Worm (Caenorhabditis elegans) whole organism, L1 larva: Measurements from ENCODE around the gene oac-15.

Experiments
- C04F5.9 ChIP-seq: sonication (generic microtip); optimal IDR thresholded peaks from 2 replicates; lab custom pipeline; 2016; ENCODE audit warnings: missing genetic modification characterization, missing compliant biosample characterization
- C16A3.4 ChIP-seq: fragments of 150-350 bp; optimal IDR thresholded peaks from 2 replicates; lab custom pipeline; 2014; ENCODE audit warnings: missing biosample characterization, missing genetic modification characterization
- C34B4.2 ChIP-seq: sonication (generic microtip); optimal IDR thresholded peaks from 2 replicates; lab custom pipeline; 2017; ENCODE audit warnings: mild to moderate bottlenecking, missing genetic modification characterization, missing compliant biosample characterization
- F16B12.6 ChIP-seq: fragments of 150-350 bp; optimal IDR thresholded peaks from 2 replicates; lab custom pipeline; 2014; ENCODE audit warnings: missing biosample characterization, missing genetic modification characterization
- aha-1 ChIP-seq: fragments of 150-350 bp; optimal IDR thresholded peaks from 2 replicates; lab custom pipeline; 2014; ENCODE audit warnings: missing biosample characterization, missing genetic modification characterization
- ama-1 ChIP-seq: fragments of 150-350 bp; optimal IDR thresholded peaks from 2 replicates; lab custom pipeline; 2014
- ceh-8 ChIP-seq: fragments of 200-800 bp; sonication (Bioruptor generic); optimal IDR thresholded peaks from 2 replicates; lab custom pipeline; 2018; ENCODE audit warnings: mild to moderate bottlenecking, missing genetic modification characterization, moderate library complexity, missing compliant biosample characterization
- ceh-82 ChIP-seq, 3 experiments: fragments of 150-350 bp in 1 of 3; sonication (generic microtip) in 2 of 3; optimal IDR thresholded peaks; 2 replicates each; lab custom pipeline; 2014 to 2017; ENCODE audit warnings: missing biosample characterization in 3 of 3, missing genetic modification characterization in 3 of 3
- ces-1 ChIP-seq: fragments of 150-350 bp; optimal IDR thresholded peaks from 2 replicates; lab custom pipeline; 2014; ENCODE audit warnings: missing biosample characterization, missing genetic modification reagents, missing genetic modification characterization
- dpl-1 ChIP-seq, 3 experiments: fragments of 150-350 bp in 2 of 3; sonication (generic microtip) in 1 of 3; optimal IDR thresholded peaks; 2 replicates each; lab custom pipeline; 2014 to 2017; ENCODE audit warnings: missing biosample characterization in 3 of 3, missing genetic modification characterization in 3 of 3, missing genetic modification reagents in 3 of 3
- dsc-1 ChIP-seq: sonication (generic microtip); optimal IDR thresholded peaks from 2 replicates; lab custom pipeline; 2016; ENCODE audit warnings: mild to moderate bottlenecking, missing genetic modification characterization, missing compliant biosample characterization
- elt-2 ChIP-seq: sonication (generic microtip); optimal IDR thresholded peaks from 2 replicates; lab custom pipeline; 2016; ENCODE audit warnings: missing genetic modification characterization, mild to moderate bottlenecking, inconsistent platforms, missing compliant biosample characterization, missing genetic modification reagents
- fkh-4 ChIP-seq: sonication (generic microtip); optimal IDR thresholded peaks from 2 replicates; lab custom pipeline; 2016; ENCODE audit warnings: missing compliant biosample characterization, missing genetic modification characterization, borderline replicate concordance
- lin-14 ChIP-seq: fragments of 200-800 bp; sonication (Bioruptor generic); optimal IDR thresholded peaks from 2 replicates; lab custom pipeline; 2018; ENCODE audit warnings: mild to moderate bottlenecking, missing genetic modification characterization, moderate library complexity, missing compliant biosample characterization
- lir-3 ChIP-seq: sonication (generic microtip); optimal IDR thresholded peaks from 2 replicates; lab custom pipeline; 2016; ENCODE audit warnings: mild to moderate bottlenecking, missing genetic modification characterization, moderate library complexity, missing compliant biosample characterization; ENCODE audit not compliant: poor library complexity
- lsy-2 ChIP-seq, 2 experiments: fragments of 150-350 bp; optimal IDR thresholded peaks; 2 replicates each; lab custom pipeline; 2014; ENCODE audit warnings: missing biosample characterization in 2 of 2, missing genetic modification characterization in 2 of 2
- mdl-1 ChIP-seq, 2 experiments: fragments of 150-350 bp; optimal IDR thresholded peaks; 2 replicates each; lab custom pipeline; 2014 to 2017; ENCODE audit warnings: missing biosample characterization in 2 of 2, missing genetic modification characterization in 2 of 2, inconsistent platforms in 1 of 2
- mep-1 ChIP-seq: fragments of 150-350 bp; optimal IDR thresholded peaks from 2 replicates; lab custom pipeline; 2014; ENCODE audit warnings: missing biosample characterization, missing genetic modification characterization
- nhr-19 ChIP-seq: fragments of 200-800 bp; sonication (Bioruptor generic); conservative IDR thresholded peaks from 2 replicates; pipeline ENCODE4 v1.3.6; 2022; ENCODE audit warnings: missing genetic modification characterization, missing compliant biosample characterization
- nhr-237 ChIP-seq: fragments of 150-350 bp; optimal IDR thresholded peaks from 2 replicates; lab custom pipeline; 2014; ENCODE audit warnings: missing biosample characterization, missing genetic modification characterization
- nhr-28 ChIP-seq: fragments of 150-350 bp; optimal IDR thresholded peaks from 2 replicates; lab custom pipeline; 2014; ENCODE audit warnings: missing biosample characterization, missing genetic modification characterization
- nhr-47 ChIP-seq: sonication (generic microtip); optimal IDR thresholded peaks from 2 replicates; lab custom pipeline; 2016; ENCODE audit warnings: mild to moderate bottlenecking, missing genetic modification characterization, moderate library complexity, missing compliant biosample characterization
- nhr-76 ChIP-seq: sonication (generic microtip); optimal IDR thresholded peaks from 2 replicates; lab custom pipeline; 2017; ENCODE audit warnings: missing biosample characterization, missing genetic modification characterization
- nhr-90 ChIP-seq: sonication (generic microtip); optimal IDR thresholded peaks from 2 replicates; lab custom pipeline; 2016; ENCODE audit warnings: mild to moderate bottlenecking, missing genetic modification characterization, missing compliant biosample characterization; ENCODE audit not compliant: poor library complexity
- pag-3 ChIP-seq: sonication (generic microtip); optimal IDR thresholded peaks from 2 replicates; lab custom pipeline; 2017; ENCODE audit warnings: missing genetic modification characterization, mild to moderate bottlenecking, missing compliant biosample characterization, antibody characterized with exemption, borderline replicate concordance; ENCODE audit not compliant: insufficient read depth
- pax-3 ChIP-seq: fragments of 200-800 bp; sonication (Bioruptor generic); optimal IDR thresholded peaks from 2 replicates; lab custom pipeline; 2018; ENCODE audit warnings: mild to moderate bottlenecking, missing genetic modification characterization, moderate library complexity, missing compliant biosample characterization
- rnt-1 ChIP-seq: sonication (generic microtip); optimal IDR thresholded peaks from 2 replicates; lab custom pipeline; 2016; ENCODE audit warnings: mild to moderate bottlenecking, missing genetic modification characterization, moderate library complexity, missing compliant biosample characterization
- skn-1 ChIP-seq: fragments of 150-350 bp; optimal IDR thresholded peaks from 2 replicates; lab custom pipeline; 2014; ENCODE audit warnings: missing biosample characterization, missing genetic modification characterization
- snpc-4 ChIP-seq: fragments of 150-350 bp; optimal IDR thresholded peaks from 2 replicates; lab custom pipeline; 2014; ENCODE audit warnings: missing biosample characterization, missing genetic modification characterization
- snu-23 ChIP-seq: sonication (generic microtip); optimal IDR thresholded peaks from 2 replicates; lab custom pipeline; 2016; ENCODE audit warnings: missing genetic modification characterization, missing compliant biosample characterization
- sup-37 ChIP-seq: fragments of 200-800 bp; sonication (Bioruptor generic); optimal IDR thresholded peaks from 2 replicates; lab custom pipeline; 2018; ENCODE audit warnings: mild to moderate bottlenecking, missing genetic modification characterization, missing compliant biosample characterization
- unc-62 ChIP-seq: fragments of 150-350 bp; optimal IDR thresholded peaks from 2 replicates; lab custom pipeline; 2014; ENCODE audit warnings: missing biosample characterization, missing genetic modification reagents, missing genetic modification characterization
- xbp-1 ChIP-seq: sonication (generic microtip); optimal IDR thresholded peaks from 2 replicates; lab custom pipeline; 2016; ENCODE audit warnings: missing genetic modification characterization, missing compliant biosample characterization
- zip-4 ChIP-seq: fragments of 200-800 bp; sonication (Bioruptor generic); optimal IDR thresholded peaks from 2 replicates; lab custom pipeline; 2018; ENCODE audit warnings: mild to moderate bottlenecking, missing genetic modification characterization, moderate library complexity, missing compliant biosample characterization
- ztf-4 ChIP-seq: fragments of 150-350 bp; optimal IDR thresholded peaks from 2 replicates; lab custom pipeline; 2014; ENCODE audit warnings: missing biosample characterization, missing genetic modification characterization

Gene oac-15

DNA sequence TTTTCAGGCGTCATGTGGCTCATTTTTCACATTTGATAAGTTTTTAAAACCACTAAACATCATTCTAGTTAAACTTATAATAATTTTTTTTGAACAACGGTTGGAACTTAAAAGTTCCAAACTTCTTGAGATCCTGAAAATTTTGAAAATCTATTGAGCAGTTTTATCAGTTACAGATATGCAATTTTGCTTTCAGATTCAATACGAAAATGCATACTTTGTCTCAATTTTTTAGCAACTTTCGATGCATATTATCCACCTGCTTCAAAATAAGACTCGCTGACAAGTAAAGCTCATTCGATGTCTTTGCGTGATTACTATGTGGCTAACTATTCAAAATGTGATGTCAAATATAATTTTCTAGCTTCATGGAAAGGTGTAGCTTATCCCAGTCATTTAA, 36.8 kb upstream of the oac-15 start, which contains the start of gene srh-95:
Gene srh-95, plus strand, starts transcription at position 301 of the 400 bp plus-strand sequence.
- TF ChIP-seq ceh-8 (GFP tag; lab: Kevin White, UChicago) (no peak), C04F5.9 (no peak), zip-4 (GFP tag; lab: Kevin White, UChicago) (no peak), ces-1 (GFP tag; lab: Kevin White, UChicago) (no peak), nhr-47 (tag; lab: Kevin White, UChicago) (no peak), nhr-237 (tag; lab: Kevin White, UChicago) (no peak), lin-14 (GFP tag; lab: Kevin White, UChicago) (no peak)

DNA sequence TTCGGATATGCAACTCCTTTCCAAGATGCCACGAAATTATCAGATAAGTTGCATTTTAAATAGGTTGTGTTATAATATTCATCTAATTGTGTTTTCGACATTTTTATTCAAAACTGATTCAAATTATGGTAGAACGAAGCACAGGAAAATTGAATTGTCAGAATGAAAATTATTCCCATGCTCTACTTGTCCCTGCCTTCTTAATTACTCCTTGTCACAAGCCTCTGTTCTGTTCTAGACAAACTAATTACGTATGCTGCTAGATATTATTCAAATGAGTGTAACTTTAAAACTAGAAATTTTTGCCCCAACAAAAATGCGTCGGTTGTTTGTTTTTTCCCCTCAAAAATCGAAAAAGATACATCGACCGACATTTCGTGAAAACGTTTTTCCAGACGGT, 34.3 kb upstream of the oac-15 start, which contains the start of gene srh-104:
Gene srh-104, minus strand, starts transcription at position 101 of the 400 bp plus-strand sequence.
- no peak for TF ChIP-seq fkh-4 (tag; lab: Kevin White, UChicago)
- TF ChIP-seq, all 84 proteins: peak for 0

DNA sequence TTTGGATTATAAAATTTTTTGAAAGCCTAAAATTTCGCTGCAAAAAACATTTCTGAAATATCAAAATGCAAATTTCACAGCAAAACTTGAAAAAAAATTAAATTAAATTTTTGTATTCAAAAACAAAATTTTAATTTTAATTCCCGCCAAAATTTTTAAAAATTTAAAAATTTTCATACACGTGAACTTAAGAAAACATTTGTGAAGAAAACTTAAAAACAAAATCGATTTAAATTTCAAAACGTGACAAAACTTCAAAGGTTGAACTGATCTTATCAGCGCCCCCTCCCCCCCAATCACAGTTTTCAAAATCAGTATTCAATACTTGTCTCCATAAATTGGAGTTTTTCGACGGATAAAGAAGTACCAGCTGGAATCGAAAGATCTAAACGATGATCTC, 27.5 kb upstream of the oac-15 start, which contains the start of gene F21H7.5:
Gene F21H7.5, plus strand, starts transcription at position 301 of the 400 bp plus-strand sequence.
- TF ChIP-seq aha-1 (no peak), nhr-28 (no peak), nhr-90 (tag; lab: Kevin White, UChicago) (no peak), lir-3 (tag; lab: Kevin White, UChicago) (no peak), C04F5.9 (no peak), nhr-19 (GFP tag; lab: Robert Waterston, UW) (no peak), unc-62 (no peak), C16A3.4 (no peak), nhr-76 (no peak), snpc-4 (tag; lab: Kevin White, UChicago) (no peak)
- TF ChIP-seq, all 84 proteins: peak for 0

DNA sequence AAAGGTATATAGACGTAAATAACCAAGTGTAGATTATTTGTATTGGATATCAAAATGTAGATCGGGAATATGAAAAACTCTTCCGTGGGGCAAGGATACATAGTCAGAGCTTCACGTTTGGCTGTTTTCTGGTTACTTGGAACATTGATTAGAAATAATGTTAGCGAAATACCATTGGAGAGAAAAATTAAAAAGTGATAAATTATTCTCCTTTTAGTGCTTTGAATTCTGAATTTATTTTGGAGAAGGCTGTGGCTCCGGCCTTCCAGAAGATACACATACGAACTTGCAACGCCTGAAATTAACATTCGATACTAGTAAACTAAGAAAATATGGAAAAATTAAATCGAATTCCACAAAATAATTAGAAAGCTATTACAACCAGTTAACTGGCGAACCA, 25.9 kb upstream of the oac-15 start, which contains the start of gene srh-98:
Gene srh-98, minus strand, starts transcription at position 101 of the 400 bp plus-strand sequence.
- no peak for TF ChIP-seq ztf-4 (tag; lab: Kevin White, UChicago)
- no peak for TF ChIP-seq sup-37 (GFP tag; lab: Kevin White, UChicago)
- no peak for TF ChIP-seq lsy-2 (tag; optimal IDR thresholded peaks at IDR 0.05; lab: Kevin White, UChicago)
- TF ChIP-seq pax-3 (tag; lab: Kevin White, UChicago) = no peak
- no peak for TF ChIP-seq pag-3 (tag; lab: Kevin White, UChicago)
- TF ChIP-seq mep-1 = no peak
- no peak for TF ChIP-seq xbp-1 (tag; lab: Kevin White, UChicago)
- TF ChIP-seq dpl-1 (GFP tag; optimal IDR thresholded peaks at IDR 0.05; lab: Kevin White, UChicago) = no peak
- no peak for TF ChIP-seq skn-1 (tag; lab: Kevin White, UChicago)
- no peak for TF ChIP-seq elt-2 (tag; lab: Kevin White, UChicago)
- no peak for TF ChIP-seq ceh-82 (tag; optimal IDR thresholded peaks at IDR 0.05; lab: Kevin White, UChicago)
- no peak for TF ChIP-seq dsc-1 (tag; lab: Kevin White, UChicago)
- TF ChIP-seq, all 84 proteins: peak for 0

DNA sequence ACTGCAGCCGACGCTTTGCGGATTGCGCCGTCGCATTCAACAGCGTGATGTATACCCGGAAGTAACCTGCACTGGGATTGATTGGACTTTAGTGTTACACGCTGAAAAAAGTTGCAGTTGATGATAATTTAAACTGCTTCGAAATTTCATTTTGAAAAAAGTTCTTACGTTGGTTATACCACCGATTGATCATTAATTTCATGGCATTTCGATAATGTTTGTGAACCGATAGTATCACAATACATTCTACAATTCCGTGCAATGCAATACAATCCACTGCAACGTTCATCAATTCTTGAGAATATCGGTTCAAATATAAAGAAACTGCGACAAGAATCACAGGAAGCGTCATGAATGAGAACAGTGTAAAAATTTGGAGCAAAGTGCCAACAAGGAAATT, 25.4 kb upstream of the oac-15 start, which contains the start of gene F21H7.3:
Gene F21H7.3, minus strand, starts transcription at position 101 of the 400 bp plus-strand sequence.
- TF ChIP-seq dsc-1 (tag; lab: Kevin White, UChicago) (no peak), ama-1 (lab: Kevin White, UChicago) (no peak), nhr-19 (GFP tag; lab: Robert Waterston, UW) (no peak), sup-37 (GFP tag; lab: Kevin White, UChicago) (no peak), F16B12.6 (tag; lab: Kevin White, UChicago) (no peak), dpl-1 (GFP tag; optimal IDR thresholded peaks at IDR 0.05; lab: Kevin White, UChicago) (no peak), mdl-1 (tag; optimal IDR thresholded peaks at IDR 0.05; lab: Kevin White, UChicago) (no peak), nhr-90 (tag; lab: Kevin White, UChicago) (no peak), C34B4.2 (tag; lab: Kevin White, UChicago) (no peak), rnt-1 (no peak), snu-23 (GFP tag; lab: Kevin White, UChicago) (no peak)
